Worm (Caenorhabditis elegans) whole organism, L3 larva: ENCODE results near the gene kel-8.

Source experiments
- egl-27 ChIP-seq: sonication (generic microtip); optimal IDR thresholded peaks from 4 replicates; lab custom pipeline; 2017; ENCODE audit warnings: missing biosample characterization, missing genetic modification reagents, missing genetic modification characterization
- elt-3 ChIP-seq, 3 experiments: fragments of 150-350 bp in 1 of 3; sonication (generic microtip) in 2 of 3; optimal IDR thresholded peaks; 2 replicates in 2 of 3; 4 replicates in 1 of 3; lab custom pipeline; 2014 to 2017; ENCODE audit warnings: missing biosample characterization in 3 of 3, missing genetic modification characterization in 3 of 3
- lin-39 ChIP-seq: fragments of 150-350 bp; optimal IDR thresholded peaks from 2 replicates; lab custom pipeline; 2018; ENCODE audit warnings: missing biosample characterization, missing genetic modification reagents, missing genetic modification characterization
- nhr-11 ChIP-seq: fragments of 150-350 bp; optimal IDR thresholded peaks from 2 replicates; lab custom pipeline; 2014; ENCODE audit warnings: missing biosample characterization, missing genetic modification characterization
- nhr-28 ChIP-seq: fragments of 150-350 bp; optimal IDR thresholded peaks from 2 replicates; lab custom pipeline; 2014; ENCODE audit warnings: missing biosample characterization, missing genetic modification characterization
- skn-1 ChIP-seq: fragments of 150-350 bp; optimal IDR thresholded peaks from 2 replicates; lab custom pipeline; 2014; ENCODE audit warnings: missing biosample characterization, missing genetic modification characterization
- unc-39 ChIP-seq: sonication (generic microtip); optimal IDR thresholded peaks from 4 replicates; lab custom pipeline; 2017; ENCODE audit warnings: missing biosample characterization, missing genetic modification characterization

- TF ChIP-seq elt-3 (tag; optimal IDR thresholded peaks at IDR 0.05; lab: Kevin White, UChicago) (no peak), lin-39 (tag; lab: Kevin White, UChicago) (no peak), skn-1 (no peak), nhr-28 (no peak), egl-27 (tag; lab: Kevin White, UChicago) (no peak), nhr-11 (tag; lab: Kevin White, UChicago) (no peak), unc-39 (no peak)
Measured at ce11 chrV:2695935-2696334, 24.7 kb downstream of the kel-8 start, which contains the start of gene Y45G12B.3.
